Worm (Caenorhabditis elegans) whole organism, L3 larva: ENCODE data around the gene ret-1.

ENCODE experiments used
- ama-1 ChIP-seq: fragments of 150-350 bp; optimal IDR thresholded peaks from 2 replicates; lab custom pipeline; 2018
- daf-12 ChIP-seq: fragments of 150-350 bp; optimal IDR thresholded peaks from 2 replicates; lab custom pipeline; 2014; ENCODE audit warnings: missing biosample characterization, missing genetic modification reagents, missing genetic modification characterization
- elt-1 ChIP-seq: fragments of 150-350 bp; optimal IDR thresholded peaks from 2 replicates; lab custom pipeline; 2014; ENCODE audit warnings: missing biosample characterization, missing genetic modification characterization
- elt-2 ChIP-seq: sonication (generic microtip); optimal IDR thresholded peaks from 2 replicates; lab custom pipeline; 2016; ENCODE audit warnings: missing genetic modification reagents, mild to moderate bottlenecking, missing genetic modification characterization, missing compliant biosample characterization
- lin-15B ChIP-seq: fragments of 150-350 bp; optimal IDR thresholded peaks from 2 replicates; lab custom pipeline; 2014; ENCODE audit warnings: missing biosample characterization, missing genetic modification characterization
- nfya-1 ChIP-seq: sonication (generic microtip); optimal IDR thresholded peaks from 2 replicates; lab custom pipeline; 2017; ENCODE audit warnings: missing genetic modification characterization, mild to moderate bottlenecking, missing compliant biosample characterization, antibody characterized with exemption, moderate library complexity; ENCODE audit not compliant: insufficient read depth
- nhr-11 ChIP-seq: fragments of 150-350 bp; optimal IDR thresholded peaks from 2 replicates; lab custom pipeline; 2014; ENCODE audit warnings: missing biosample characterization, missing genetic modification characterization
- nhr-12 ChIP-seq: fragments of 150-350 bp; optimal IDR thresholded peaks from 2 replicates; lab custom pipeline; 2014; ENCODE audit warnings: missing biosample characterization, missing genetic modification characterization
- nhr-23 ChIP-seq: fragments of 150-350 bp; optimal IDR thresholded peaks from 2 replicates; lab custom pipeline; 2014; ENCODE audit warnings: missing biosample characterization, missing genetic modification reagents, missing genetic modification characterization
- nhr-28 ChIP-seq: fragments of 150-350 bp; optimal IDR thresholded peaks from 2 replicates; lab custom pipeline; 2014; ENCODE audit warnings: missing biosample characterization, missing genetic modification characterization
- pqm-1 ChIP-seq: fragments of 150-350 bp; optimal IDR thresholded peaks from 2 replicates; lab custom pipeline; 2017; ENCODE audit warnings: missing biosample characterization, missing genetic modification characterization, inconsistent platforms
- tbx-2 ChIP-seq: sonication (generic microtip); optimal IDR thresholded peaks from 2 replicates; lab custom pipeline; 2016; ENCODE audit warnings: mild to moderate bottlenecking, missing genetic modification characterization, missing compliant biosample characterization

ce11 chrV:14858503-14858902, 11.3 kb upstream of the ret-1 start, which contains the start of gene npr-13:
- TF ChIP-seq pqm-1 (tag; lab: Kevin White, UChicago) (no peak), lin-15B (tag; lab: Kevin White, UChicago) (no peak), elt-2 (tag; lab: Kevin White, UChicago) (no peak), nhr-11 (tag; lab: Kevin White, UChicago) (no peak), daf-12 (tag; lab: Kevin White, UChicago) (no peak), nhr-12 (tag; lab: Kevin White, UChicago) (no peak), nhr-28 (tag; lab: Kevin White, UChicago) (no peak), ama-1 (no peak), elt-1 (tag; lab: Kevin White, UChicago) (no peak), nhr-23 (tag; lab: Kevin White, UChicago) (no peak), nfya-1 (no peak), tbx-2 (no peak)
